Worm (Caenorhabditis elegans) whole organism, L4/young adult: ENCODE data around the gene ssup-72.

Experiments used
- W03F9.2 ChIP-seq: fragments of 150-350 bp; optimal IDR thresholded peaks from 2 replicates; lab custom pipeline; 2014; ENCODE audit warnings: missing biosample characterization, missing genetic modification characterization
- dao-5 ChIP-seq: sonication (generic microtip); optimal IDR thresholded peaks from 2 replicates; lab custom pipeline; 2016; ENCODE audit warnings: missing genotype, missing genetic modification characterization, moderate library complexity, missing compliant biosample characterization
- him-1 ChIP-seq: sonication (generic microtip); optimal IDR thresholded peaks from 2 replicates; lab custom pipeline; 2016; ENCODE audit warnings: missing genotype, missing genetic modification reagents, missing genetic modification characterization, missing compliant biosample characterization

DNA sequence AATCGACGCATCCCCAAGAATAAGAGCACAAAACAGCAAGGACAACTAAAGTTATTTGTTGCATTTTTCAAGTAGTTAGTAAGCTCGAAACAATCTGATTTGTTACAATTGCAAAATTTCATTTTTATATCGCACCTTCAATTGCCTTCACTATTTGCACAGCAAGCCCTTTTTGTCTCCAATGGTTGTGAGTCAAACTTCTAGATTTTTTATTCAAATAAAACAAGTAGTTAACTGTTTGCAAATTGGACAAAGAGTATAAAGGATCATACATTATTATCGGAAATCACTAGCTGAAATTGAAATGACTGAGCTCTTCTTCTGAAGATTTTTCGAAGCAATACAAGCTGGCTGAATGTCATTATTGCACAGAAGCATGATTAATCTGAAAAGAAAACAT, 23.5 kb upstream of the ssup-72 start, which contains the start of gene F41G3.21:
- TF ChIP-seq him-1 (tag; lab: Kevin White, UChicago) (no peak), dao-5 (no peak), W03F9.2 (tag; lab: Kevin White, UChicago) (no peak)
